Worm (Caenorhabditis elegans): ENCODE measurements around the gene T19D12.1.

ce11 chrII:6642651-6643167, 24.0 kb upstream of the T19D12.1 start, which contains the start of gene T19D12.6:
- TF ChIP-seq lir-3 (tag; optimal IDR thresholded peaks at IDR 0.05): no peak
- no peak for TF ChIP-seq nhr-237 (tag; optimal IDR thresholded peaks at IDR 0.05)
- TF ChIP-seq fkh-10 (GFP tag; optimal IDR thresholded peaks at IDR 0.05): no peak
- TF ChIP-seq lin-15B (tag; optimal IDR thresholded peaks at IDR 0.05): no peak
- no peak for TF ChIP-seq ceh-44 (GFP tag; IDR thresholded peaks at IDR 0.05)
- no peak for TF ChIP-seq nhr-25 (tag; optimal IDR thresholded peaks at IDR 0.05; ENCODE audit: borderline replicate concordance, insufficient read depth)
- TF ChIP-seq lin-13 (GFP tag; optimal IDR thresholded peaks at IDR 0.05): no peak
- TF ChIP-seq mdl-1 (tag; optimal IDR thresholded peaks at IDR 0.05): no peak
- TF ChIP-seq skn-1 (tag; optimal IDR thresholded peaks at IDR 0.05): no peak
- no peak for TF ChIP-seq gei-8 (GFP tag; optimal IDR thresholded peaks at IDR 0.05)
